Fruit fly (Drosophila melanogaster) Kc167 (cell line): Measurements from ENCODE around the gene CG32564.

Experiments
- Myc ChIP-seq: fragments of >200 bp; optimal IDR thresholded peaks from 2 replicates; lab custom pipeline; 2017; ENCODE audit warnings: missing external identifiers
- Sin3A ChIP-seq: fragments of >200 bp; optimal IDR thresholded peaks from 2 replicates; lab custom pipeline; 2018; ENCODE audit warnings: missing external identifiers
- h ChIP-seq: fragments of >200 bp; optimal IDR thresholded peaks from 3 replicates; lab custom pipeline; 2018; ENCODE audit warnings: missing external identifiers
- ttk ChIP-seq: sonication (Bioruptor generic); optimal IDR thresholded peaks from 2 replicates; lab custom pipeline; 2017; ENCODE audit warnings: missing external identifiers

DNA sequence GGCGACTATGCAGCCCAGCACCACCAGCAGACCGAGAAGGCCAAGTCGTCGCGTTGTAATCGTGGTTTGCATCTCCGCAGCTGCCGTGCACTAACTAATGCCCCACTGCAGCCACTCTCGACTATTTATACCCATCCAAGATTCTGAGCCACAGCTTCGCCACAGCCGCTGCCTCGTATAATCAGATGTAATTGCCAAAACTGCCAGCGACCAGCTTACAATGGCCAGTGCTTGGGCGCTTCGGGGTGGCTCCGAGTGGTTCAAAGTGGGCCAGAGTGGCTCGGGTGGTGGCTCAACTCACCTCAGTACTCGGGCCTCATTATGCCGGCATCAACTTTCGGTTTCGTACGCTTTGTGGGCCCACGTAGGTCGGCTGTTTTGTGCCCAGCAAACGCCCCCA, 17.5 kb downstream of the CG32564 start, which contains the start of gene CG34327:
- TF ChIP-seq Sin3A (no peak), h (lab: Kevin White, UChicago) (no peak), Myc (no peak), ttk (lab: Kevin White, UChicago) (no peak)
